Fruit fly (Drosophila melanogaster) whole organism, prepupa: ENCODE results near the gene CG6321.
A peak's percentile ranks its signal among the peaks of the same experiment; 100 is the strongest.

Experiments
- CG10631 ChIP-seq: fragments of 200-800 bp; sonication (Bioruptor generic); optimal IDR thresholded peaks from 2 replicates; lab custom pipeline; 2016; ENCODE audit warnings: missing biosample characterization, missing genetic modification characterization
- CG10669 ChIP-seq: fragments of 200-800 bp; sonication (Bioruptor generic); optimal IDR thresholded peaks from 3 replicates; lab custom pipeline; 2018; ENCODE audit warnings: missing biosample characterization, mild to moderate bottlenecking, missing genetic modification characterization, moderate library complexity
- CG11294 ChIP-seq: fragments of 200-800 bp; sonication (Bioruptor generic); IDR thresholded peaks from 2 replicates; pipeline ENCODE4 v1.3.6; 2022; ENCODE audit warnings: missing biosample characterization, missing genetic modification characterization
- CG11762 ChIP-seq: fragments of 200-800 bp; sonication (Bioruptor generic); optimal IDR thresholded peaks from 3 replicates; lab custom pipeline; 2016; ENCODE audit warnings: missing biosample characterization, missing genetic modification characterization; ENCODE audit not compliant: insufficient read depth
- CG15336 ChIP-seq: fragments of 200-800 bp; sonication (Bioruptor generic); IDR thresholded peaks from 2 replicates; pipeline ENCODE4 v1.3.6; 2022; ENCODE audit warnings: missing biosample characterization, missing genetic modification characterization
- CG1621 ChIP-seq: fragments of 200-800 bp; sonication (Bioruptor generic); optimal IDR thresholded peaks from 3 replicates; lab custom pipeline; 2018; ENCODE audit warnings: missing biosample characterization, mild to moderate bottlenecking, missing genetic modification characterization
- CG16779 ChIP-seq: fragments of 200-800 bp; sonication (Bioruptor generic); optimal IDR thresholded peaks from 3 replicates; lab custom pipeline; 2017; ENCODE audit warnings: missing biosample characterization, mild to moderate bottlenecking, missing genetic modification characterization
- CG3032 ChIP-seq: fragments of 200-800 bp; optimal IDR thresholded peaks from 2 replicates; lab custom pipeline; 2019; ENCODE audit warnings: missing biosample characterization, mild to moderate bottlenecking, missing genetic modification characterization, moderate library complexity
- CG32006 ChIP-seq: fragments of 200-800 bp; sonication (Bioruptor generic); optimal IDR thresholded peaks from 3 replicates; lab custom pipeline; 2017; ENCODE audit warnings: missing biosample characterization, mild to moderate bottlenecking, missing genetic modification characterization
- CG34406 ChIP-seq: fragments of 200-800 bp; sonication (Bioruptor generic); optimal IDR thresholded peaks from 3 replicates; lab custom pipeline; 2016; ENCODE audit warnings: missing biosample characterization, missing genetic modification characterization
- CG3919 ChIP-seq: fragments of 200-800 bp; sonication (Bioruptor generic); optimal IDR thresholded peaks from 3 replicates; lab custom pipeline; 2016; ENCODE audit warnings: missing biosample characterization, missing genetic modification characterization
- CG4318 ChIP-seq: fragments of 200-800 bp; sonication (Bioruptor generic); optimal IDR thresholded peaks from 3 replicates; lab custom pipeline; 2017; ENCODE audit warnings: missing biosample characterization, mild to moderate bottlenecking, missing genetic modification characterization
- CG6163 ChIP-seq: fragments of 200-800 bp; sonication (Bioruptor generic); IDR thresholded peaks from 3 replicates; pipeline ENCODE4 v1.3.6; 2022; ENCODE audit warnings: missing biosample characterization, missing genetic modification characterization
- CG6792 ChIP-seq: fragments of 200-800 bp; sonication (Bioruptor generic); optimal IDR thresholded peaks from 3 replicates; lab custom pipeline; 2016; ENCODE audit warnings: missing biosample characterization, missing genetic modification characterization
- CG8119 ChIP-seq: fragments of 200-800 bp; sonication (Bioruptor generic); IDR thresholded peaks from 3 replicates; pipeline ENCODE4 v1.3.6; 2022; ENCODE audit warnings: missing biosample characterization, missing genetic modification characterization
- CG8319 ChIP-seq: fragments of 200-800 bp; sonication (Bioruptor generic); optimal IDR thresholded peaks from 3 replicates; lab custom pipeline; 2016; ENCODE audit warnings: missing biosample characterization, missing genetic modification characterization
- CG9139 ChIP-seq: fragments of 200-800 bp; sonication (Bioruptor generic); optimal IDR thresholded peaks from 3 replicates; lab custom pipeline; 2017; ENCODE audit warnings: missing biosample characterization, mild to moderate bottlenecking, missing genetic modification characterization
- Eip78C ChIP-seq: fragments of 200-800 bp; sonication (Bioruptor generic); peaks from one replicate; lab custom pipeline; 2016; ENCODE audit warnings: missing biosample characterization, missing genetic modification characterization
- Eip93F ChIP-seq: fragments of 200-800 bp; sonication (Bioruptor generic); optimal IDR thresholded peaks from 2 replicates; lab custom pipeline; 2016; ENCODE audit warnings: missing biosample characterization, mild to moderate bottlenecking, missing genetic modification characterization
- Gug ChIP-seq: fragments of 200-800 bp; sonication (Bioruptor generic); IDR thresholded peaks from 2 replicates; pipeline ENCODE4 v1.3.6; 2022; ENCODE audit warnings: missing biosample characterization, missing genetic modification characterization
- Hr38 ChIP-seq: sonication (Bioruptor generic); optimal IDR thresholded peaks from 2 replicates; lab custom pipeline; 2016; ENCODE audit warnings: missing biosample characterization, missing genetic modification characterization
- Hr4 ChIP-seq: fragments of 200-800 bp; sonication (Bioruptor generic); optimal IDR thresholded peaks from 3 replicates; lab custom pipeline; 2016; ENCODE audit warnings: missing biosample characterization, missing genetic modification characterization
- Lpt ChIP-seq: fragments of 200-800 bp; sonication (Bioruptor generic); optimal IDR thresholded peaks from 3 replicates; lab custom pipeline; 2016; ENCODE audit warnings: missing biosample characterization, missing genetic modification characterization
- Met ChIP-seq: fragments of 200-800 bp; sonication (Bioruptor generic); optimal IDR thresholded peaks from 3 replicates; lab custom pipeline; 2016; ENCODE audit warnings: missing biosample characterization, missing genetic modification characterization
- OdsH ChIP-seq: fragments of 200-800 bp; sonication (Bioruptor generic); optimal IDR thresholded peaks from 3 replicates; lab custom pipeline; 2016; ENCODE audit warnings: missing biosample characterization, missing genetic modification characterization
- Smox ChIP-seq: fragments of 200-800 bp; sonication (Bioruptor generic); optimal IDR thresholded peaks from 3 replicates; lab custom pipeline; 2016; ENCODE audit warnings: missing biosample characterization, missing genetic modification characterization
- Sox102F ChIP-seq: fragments of 200-800 bp; sonication (Bioruptor generic); optimal IDR thresholded peaks from 2 replicates; lab custom pipeline; 2016; ENCODE audit warnings: missing biosample characterization, mild to moderate bottlenecking, missing genetic modification characterization
- Sox15 ChIP-seq: fragments of 200-800 bp; sonication (Bioruptor generic); optimal IDR thresholded peaks from 3 replicates; lab custom pipeline; 2016; ENCODE audit warnings: missing biosample characterization, missing genetic modification characterization
- achi ChIP-seq: fragments of 200-800 bp; sonication (Bioruptor generic); optimal IDR thresholded peaks from 3 replicates; lab custom pipeline; 2016; ENCODE audit warnings: missing biosample characterization, missing genetic modification characterization
- cyc ChIP-seq: fragments of 200-800 bp; sonication (Bioruptor generic); optimal IDR thresholded peaks from 3 replicates; lab custom pipeline; 2016; ENCODE audit warnings: missing biosample characterization, missing genetic modification characterization
- dac ChIP-seq: fragments of 200-800 bp; sonication (Bioruptor generic); optimal IDR thresholded peaks from 2 replicates; lab custom pipeline; 2017; ENCODE audit warnings: missing biosample characterization, mild to moderate bottlenecking, missing genetic modification characterization
- eg ChIP-seq: fragments of 200-800 bp; sonication (Bioruptor generic); IDR thresholded peaks from 3 replicates; pipeline ENCODE4 v1.3.6; 2022; ENCODE audit warnings: missing biosample characterization, missing genetic modification characterization
- esn ChIP-seq: fragments of 200-800 bp; sonication (Bioruptor generic); optimal IDR thresholded peaks from 2 replicates; lab custom pipeline; 2016; ENCODE audit warnings: missing biosample characterization, mild to moderate bottlenecking, missing genetic modification characterization, moderate library complexity
- fd59A ChIP-seq: fragments of 200-800 bp; sonication (Bioruptor generic); optimal IDR thresholded peaks from 2 replicates; lab custom pipeline; 2017; ENCODE audit warnings: missing biosample characterization, mild to moderate bottlenecking, missing genetic modification characterization, missing genetic modification reagents
- fd85E ChIP-seq: fragments of 200-800 bp; sonication (Bioruptor generic); optimal IDR thresholded peaks from 3 replicates; lab custom pipeline; 2016; ENCODE audit warnings: missing biosample characterization, missing genetic modification characterization
- fkh ChIP-seq: fragments of 200-800 bp; sonication (Bioruptor generic); optimal IDR thresholded peaks from 3 replicates; lab custom pipeline; 2017; ENCODE audit warnings: missing biosample characterization, mild to moderate bottlenecking, missing genetic modification characterization, moderate library complexity
- net ChIP-seq: fragments of 200-800 bp; sonication (Bioruptor generic); optimal IDR thresholded peaks from 3 replicates; lab custom pipeline; 2016; ENCODE audit warnings: missing biosample characterization, missing genetic modification characterization
- pdm3 ChIP-seq: fragments of 200-800 bp; sonication (Bioruptor generic); optimal IDR thresholded peaks from 3 replicates; lab custom pipeline; 2016; ENCODE audit warnings: missing biosample characterization, missing genetic modification characterization
- spab ChIP-seq: fragments of 200-800 bp; sonication (Bioruptor generic); optimal IDR thresholded peaks from 2 replicates; lab custom pipeline; 2017; ENCODE audit warnings: missing biosample characterization, mild to moderate bottlenecking, missing genetic modification characterization, missing genetic modification reagents
- ss ChIP-seq, 2 experiments: fragments of 200-800 bp; sonication (Bioruptor generic); optimal IDR thresholded peaks; 2 replicates in 1 of 2; 3 replicates in 1 of 2; lab custom pipeline; 2017 to 2018; ENCODE audit warnings: mild to moderate bottlenecking in 2 of 2, missing biosample characterization in 2 of 2, missing genetic modification characterization in 2 of 2, moderate library complexity in 1 of 2
- svp ChIP-seq: fragments of 200-800 bp; sonication (Bioruptor generic); peaks from one replicate; lab custom pipeline; 2016; ENCODE audit warnings: missing biosample characterization, missing genetic modification characterization
- topi ChIP-seq: fragments of 200-800 bp; sonication (Bioruptor generic); optimal IDR thresholded peaks from 3 replicates; lab custom pipeline; 2016; ENCODE audit warnings: missing biosample characterization, missing genetic modification characterization
- vri ChIP-seq: fragments of 200-800 bp; sonication (Bioruptor generic); optimal IDR thresholded peaks from 3 replicates; lab custom pipeline; 2016; ENCODE audit warnings: missing biosample characterization, mild to moderate bottlenecking, missing genetic modification characterization

The CG6321 gene

DNA sequence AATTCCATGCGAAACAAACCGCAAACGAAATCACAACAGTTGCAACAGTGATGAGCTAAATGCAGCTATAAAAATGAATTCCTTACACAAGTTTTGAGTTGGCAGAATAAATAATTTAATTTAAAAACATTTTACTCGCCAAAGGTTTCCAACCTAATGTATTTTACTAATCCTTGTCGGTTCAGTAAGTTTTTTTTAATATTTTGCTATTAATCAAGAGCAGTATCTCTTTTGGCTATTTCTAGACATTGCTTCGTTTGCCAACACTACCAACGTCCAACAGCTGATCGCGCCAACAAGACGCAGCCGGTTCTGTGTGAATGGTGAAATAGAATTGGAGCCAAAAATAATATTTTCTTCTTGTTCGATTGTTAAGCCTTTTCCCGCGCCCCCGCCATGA is 3.7 kb upstream of the CG6321 start, which contains the start of the genes CG32075, CG45101 and SuUR (continued):
- TF ChIP-seq Hr4 (GFP tag; lab: Kevin White, UChicago): peak; percentile 88
- TF ChIP-seq Lpt (GFP tag; lab: Kevin White, UChicago): peak; percentile 56
- peak; percentile 92 for TF ChIP-seq Eip78C (GFP tag; lab: Kevin White, UChicago)
- peak; percentile 83 for TF ChIP-seq achi (GFP tag; lab: Kevin White, UChicago)
- TF ChIP-seq eg (GFP tag; lab: Robert Waterston, UW): peak; percentile 88; the same call in 2 of the 3 replicates
- TF ChIP-seq spab: peak; percentile 31
- TF ChIP-seq CG1621 (tag; lab: Kevin White, UChicago): peak; percentile 21
- TF ChIP-seq esn (GFP tag; lab: Kevin White, UChicago): peak; percentile 92

DNA sequence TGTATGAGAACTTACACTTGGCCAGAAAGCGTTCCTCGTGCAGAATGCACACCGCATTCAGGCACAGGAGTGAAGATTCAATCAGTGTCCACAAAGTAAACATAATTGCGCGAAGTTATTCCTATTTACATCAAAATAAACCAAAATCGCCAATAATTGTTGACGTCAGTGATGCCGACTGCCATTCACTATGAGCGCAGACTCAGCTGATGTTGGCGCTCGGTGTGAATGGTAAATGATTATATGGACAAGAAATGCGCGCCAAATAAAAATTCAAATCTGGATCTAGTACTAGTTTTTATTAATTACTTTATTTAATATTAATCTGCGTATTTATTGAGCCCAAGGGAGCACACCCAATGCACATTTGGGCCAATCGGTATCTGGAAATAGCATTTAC is 1.4 kb upstream of the CG6321 start, which contains the start of gene CG32069:
CG32069 (minus strand) TSS at position 174 of the 400 bp plus-strand sequence.
- TF ChIP-seq CG11762 (GFP tag; lab: Kevin White, UChicago) (no peak), fkh (GFP tag; lab: Kevin White, UChicago) (peak; percentile 5), Eip78C (GFP tag; lab: Kevin White, UChicago) (peak; percentile 32)

DNA sequence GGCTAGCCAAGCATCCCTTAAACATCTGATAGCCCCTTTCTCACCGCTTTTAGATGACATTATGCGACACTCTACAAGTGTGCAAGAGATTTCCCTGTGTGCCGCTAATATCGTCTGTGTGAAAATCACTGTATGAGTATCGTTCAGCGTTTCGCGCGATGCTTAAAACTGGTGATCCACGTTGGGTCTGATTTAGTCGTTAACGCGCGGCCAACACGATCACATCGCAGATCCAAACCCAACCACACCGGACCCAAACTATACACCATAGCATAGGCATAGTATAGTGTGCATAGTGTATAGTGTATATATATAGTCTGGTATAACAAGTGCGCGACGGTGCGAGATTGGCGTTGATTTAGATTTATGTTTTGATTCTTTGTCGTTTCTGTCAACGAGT is 7.2 kb downstream of the CG6321 start, which contains the start of gene CG7888:
CG7888 (plus strand) TSS at position 193 of the 400 bp plus-strand sequence.
- 0 out of 2 replicates have a peak, but pooled peaks have one; percentile 11 for TF ChIP-seq CG15336 (GFP tag; lab: Robert Waterston, UW)
- no peak for TF ChIP-seq CG8319 (GFP tag; lab: Kevin White, UChicago)
- TF ChIP-seq, all 60 proteins: peak for 1

DNA sequence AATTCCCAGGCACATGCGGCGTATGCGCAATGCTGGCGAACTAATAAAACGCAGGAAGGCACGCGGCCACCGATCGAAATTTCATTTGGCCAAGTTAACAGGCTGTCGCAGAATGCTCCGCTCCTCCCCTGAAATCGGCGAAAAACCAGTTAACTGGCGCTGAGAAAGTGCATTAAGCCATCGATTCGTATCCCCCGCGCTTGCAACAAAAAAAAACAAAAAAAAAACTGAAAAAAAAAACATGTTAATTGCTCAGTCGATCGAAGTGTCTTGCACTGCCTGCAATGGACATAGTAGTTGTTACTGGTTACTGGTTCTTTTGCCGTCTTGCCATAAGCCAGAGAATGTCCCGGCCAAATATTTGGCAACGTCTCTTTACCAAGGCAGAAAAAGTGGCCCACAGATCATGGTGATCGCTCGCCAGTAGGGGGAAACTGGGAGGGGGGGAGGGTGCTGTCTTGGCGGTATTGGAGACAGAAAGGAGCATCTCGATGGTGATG is 8.2 kb downstream of the CG6321 start:
- TF ChIP-seq Sox102F (GFP tag; lab: Kevin White, UChicago) (no peak), CG32006 (GFP tag; lab: Kevin White, UChicago) (peak; percentile 15), cyc (GFP tag; lab: Kevin White, UChicago) (no peak), Gug (peak; percentile 24; the same call in 1 of the 2 replicates), CG3919 (peak; percentile 12), OdsH (GFP tag; lab: Kevin White, UChicago) (no peak), CG16779 (tag; lab: Kevin White, UChicago) (peak; percentile 29), Hr4 (GFP tag; lab: Kevin White, UChicago) (no peak), CG1621 (tag; lab: Kevin White, UChicago) (no peak), CG10631 (no peak), Hr38 (no peak), net (GFP tag; lab: Kevin White, UChicago) (no peak), Eip78C (GFP tag; lab: Kevin White, UChicago) (peak; percentile 47), CG34406 (GFP tag; lab: Kevin White, UChicago) (no peak), dac (GFP tag; lab: Kevin White, UChicago) (peak; percentile 17), fd59A (no peak), vri (GFP tag; lab: Kevin White, UChicago) (no peak), CG4318 (GFP tag; lab: Kevin White, UChicago) (no peak), pdm3 (GFP tag; lab: Kevin White, UChicago) (no peak), Lpt (GFP tag; lab: Kevin White, UChicago) (peak; percentile 18), CG6163 (GFP tag; lab: Robert Waterston, UW) (peak; percentile 71; the same call in 2 of the 3 replicates), CG11294 (0 out of 2 replicates have a peak, but pooled peaks have one; percentile 7), CG10669 (GFP tag; lab: Kevin White, UChicago) (no peak), CG8119 (GFP tag; lab: Robert Waterston, UW) (peak; percentile 64), ss (GFP tag; optimal IDR thresholded peaks at IDR 0.05; lab: Kevin White, UChicago) (no peak), Smox (GFP tag; lab: Kevin White, UChicago) (no peak), Sox15 (no peak), topi (GFP tag; lab: Kevin White, UChicago) (no peak), CG9139 (no peak), spab (no peak), eg (GFP tag; lab: Robert Waterston, UW) (peak; percentile 74), fkh (GFP tag; lab: Kevin White, UChicago) (no peak), CG3032 (no peak), Eip93F (GFP tag; lab: Kevin White, UChicago) (no peak), fd85E (no peak), CG6792 (GFP tag; lab: Kevin White, UChicago) (no peak), esn (GFP tag; lab: Kevin White, UChicago) (no peak), svp (GFP tag; lab: Kevin White, UChicago) (no peak), achi (GFP tag; lab: Kevin White, UChicago) (no peak), CG15336 (GFP tag; lab: Robert Waterston, UW) (peak; percentile 69), Met (GFP tag; lab: Kevin White, UChicago) (no peak)
